Fruit fly (Drosophila melanogaster): ENCODE measurements around the gene E5.

The E5 gene

dm6 chr3R:13820483-13820882, 54.2 kb downstream of the E5 start (continued):
- no peak for TF ChIP-seq Atf3 (GFP tag; optimal IDR thresholded peaks at IDR 0.05)
- TF ChIP-seq salm (tag; optimal IDR thresholded peaks at IDR 0.05) = peak; percentile 35
- TF ChIP-seq Scr (GFP tag; IDR thresholded peaks at IDR 0.05; ENCODE audit: partially characterized antibody) = no peak
- TF ChIP-seq Blimp-1 (GFP tag; optimal IDR thresholded peaks at IDR 0.05) = peak; percentile 56
- TF ChIP-seq kni (GFP tag; optimal IDR thresholded peaks at IDR 0.05) = peak; percentile 74
- TF ChIP-seq lab (GFP tag; optimal IDR thresholded peaks at IDR 0.05) = peak; percentile 11
- TF ChIP-seq CG13894 (tag; optimal IDR thresholded peaks at IDR 0.05) = no peak
- TF ChIP-seq CG6813 (GFP tag; optimal IDR thresholded peaks at IDR 0.05) = peak; percentile 23
- no peak for TF ChIP-seq CG33213 (GFP tag; optimal IDR thresholded peaks at IDR 0.05)
- peak in 1 of 2 experiments; percentile 27 for TF ChIP-seq Hr78 (GFP tag; optimal IDR thresholded peaks at IDR 0.05)
- TF ChIP-seq Xrp1 (GFP tag; IDR thresholded peaks at IDR 0.05) = no peak
- TF ChIP-seq bab2 (GFP tag; optimal IDR thresholded peaks at IDR 0.05) = no peak
- peak; percentile 83 for TF ChIP-seq cg (GFP tag; optimal IDR thresholded peaks at IDR 0.05)
- TF ChIP-seq CG32767 (GFP tag; IDR thresholded peaks at IDR 0.05) = peak; percentile 10; the same call in 1 of the 2 replicates
- TF ChIP-seq chinmo (GFP tag; IDR thresholded peaks at IDR 0.05; ENCODE audit: partially characterized antibody) = 0 out of 4 replicates have a peak, but pooled peaks have one; percentile 65
- TF ChIP-seq Asciz (GFP tag; optimal IDR thresholded peaks at IDR 0.05) = peak; percentile 57
- TF ChIP-seq oc (tag; optimal IDR thresholded peaks at IDR 0.05) = peak; percentile 8
- no peak for TF ChIP-seq NK7.1 (GFP tag; optimal IDR thresholded peaks at IDR 0.05)
- TF ChIP-seq Meics (GFP tag; optimal IDR thresholded peaks at IDR 0.05) = no peak
- no peak for TF ChIP-seq CG9609 (GFP tag; optimal IDR thresholded peaks at IDR 0.05)
- peak; percentile 31 for TF ChIP-seq CG15601 (tag; optimal IDR thresholded peaks at IDR 0.05)
- no peak for TF ChIP-seq CG10321 (GFP tag; IDR thresholded peaks at IDR 0.05)
- TF ChIP-seq unpg (GFP tag; optimal IDR thresholded peaks at IDR 0.05) = peak; percentile 22
- TF ChIP-seq abd-A (tag; optimal IDR thresholded peaks at IDR 0.05) = peak; percentile 90
- TF ChIP-seq CG5180 (GFP tag; optimal IDR thresholded peaks at IDR 0.05) = no peak
- TF ChIP-seq Sox102F (GFP tag; optimal IDR thresholded peaks at IDR 0.05) = peak; percentile 23
- TF ChIP-seq CG8388 (GFP tag; optimal IDR thresholded peaks at IDR 0.05) = peak; percentile 4
- TF ChIP-seq CG8359 (GFP tag; optimal IDR thresholded peaks at IDR 0.05; ENCODE audit: borderline replicate concordance) = no peak
- TF ChIP-seq dmrt99B (tag; optimal IDR thresholded peaks at IDR 0.05) = peak; percentile 16
- no peak for TF ChIP-seq CG7745 (tag; optimal IDR thresholded peaks at IDR 0.05)
- peak; percentile 15 for TF ChIP-seq gsb-n (tag; optimal IDR thresholded peaks at IDR 0.05)
- peak; percentile 80 for TF ChIP-seq sd (tag; optimal IDR thresholded peaks at IDR 0.05)
- TF ChIP-seq Poxn (GFP tag; IDR thresholded peaks at IDR 0.05) = no peak
- no peak for TF ChIP-seq Opbp (GFP tag; IDR thresholded peaks at IDR 0.05; ENCODE audit: partially characterized antibody)
- no peak for TF ChIP-seq bigmax (GFP tag; optimal IDR thresholded peaks at IDR 0.05)
- TF ChIP-seq Hr39 (optimal IDR thresholded peaks at IDR 0.05) = no peak
- no peak for TF ChIP-seq Sin3A (optimal IDR thresholded peaks at IDR 0.05)
- TF ChIP-seq gem (tag; optimal IDR thresholded peaks at IDR 0.05) = peak; percentile 34
- peak; percentile 47 for TF ChIP-seq CG18011 (GFP tag; optimal IDR thresholded peaks at IDR 0.05)
- peak in 1 of 2 experiments; percentile 19 for TF ChIP-seq bsh (GFP tag; optimal IDR thresholded peaks at IDR 0.05)
- peak; percentile 35 for TF ChIP-seq Ets65A (GFP tag)
- peak; percentile 7 for TF ChIP-seq tap (tag; optimal IDR thresholded peaks at IDR 0.05)
- no peak for TF ChIP-seq emc (GFP tag; optimal IDR thresholded peaks at IDR 0.05)
- TF ChIP-seq Vsx1 (GFP tag; optimal IDR thresholded peaks at IDR 0.05) = peak; percentile 44
- no peak for TF ChIP-seq usp (GFP tag; optimal IDR thresholded peaks at IDR 0.05)
- TF ChIP-seq CG8924 (tag; optimal IDR thresholded peaks at IDR 0.05) = peak; percentile 4
- no peak for TF ChIP-seq CG7987 (GFP tag; optimal IDR thresholded peaks at IDR 0.05)
- TF ChIP-seq sima (GFP tag; optimal IDR thresholded peaks at IDR 0.05) = no peak
- TF ChIP-seq peb (GFP tag; IDR thresholded peaks at IDR 0.05) = no peak
- peak; percentile 18 for TF ChIP-seq PHDP (tag; optimal IDR thresholded peaks at IDR 0.05)

All from whole organism, embryonic.